Worm (Caenorhabditis elegans): ENCODE measurements around the gene tat-2.

The tat-2 gene

DNA sequence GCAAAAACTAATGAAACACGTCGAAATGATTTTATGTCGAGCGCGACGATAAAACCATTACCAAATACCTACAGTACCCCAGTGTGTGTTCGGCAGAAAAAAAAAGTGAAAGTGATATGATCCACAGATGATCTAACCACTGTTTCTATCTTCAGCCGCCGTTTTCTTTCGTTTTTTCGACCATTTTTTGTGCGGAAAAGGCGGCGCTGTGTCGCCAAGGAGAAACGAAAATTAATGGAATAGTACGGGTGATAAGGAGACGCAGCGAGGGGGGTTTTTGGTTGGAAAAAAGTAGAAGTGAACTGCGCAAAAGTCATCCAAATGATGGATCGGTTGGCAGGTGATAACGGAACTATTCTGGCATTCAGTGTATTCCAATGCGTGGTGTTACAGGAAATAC, 51.6 kb downstream of the tat-2 start:
- TF ChIP-seq vab-7 (GFP tag; IDR thresholded peaks at IDR 0.05) (no peak), lin-38 (GFP tag; IDR thresholded peaks at IDR 0.05) (no peak), zip-11 (GFP tag; IDR thresholded peaks at IDR 0.05) (no peak), mep-1 (tag; optimal IDR thresholded peaks at IDR 0.05) (no peak), zag-1 (tag; optimal IDR thresholded peaks at IDR 0.05) (no peak), madf-5 (GFP tag; IDR thresholded peaks at IDR 0.05) (no peak), nhr-28 (tag; optimal IDR thresholded peaks at IDR 0.05) (peak; percentile 12), cey-2 (tag; optimal IDR thresholded peaks at IDR 0.05; ENCODE audit: borderline replicate concordance, insufficient read depth) (peak; percentile 48), mes-2 (tag; optimal IDR thresholded peaks at IDR 0.05; ENCODE audit: poor library complexity, severe bottlenecking) (no peak), nhr-77 (tag; optimal IDR thresholded peaks at IDR 0.05) (no peak), T26A8.4 (GFP tag; IDR thresholded peaks at IDR 0.05) (no peak), tra-1 (GFP tag; IDR thresholded peaks at IDR 0.05) (0 out of 2 replicates have a peak, but pooled peaks have one; percentile 44), Y105C5A.15 (GFP tag; IDR thresholded peaks at IDR 0.05) (no peak), mxl-3 (GFP tag; optimal IDR thresholded peaks at IDR 0.05) (peak; percentile 8), nhr-48 (tag; optimal IDR thresholded peaks at IDR 0.05) (peak; percentile 29), hlh-11 (tag; optimal IDR thresholded peaks at IDR 0.05) (peak; percentile 37), skn-1 (tag; optimal IDR thresholded peaks at IDR 0.05) (no peak), nhr-25 (tag; optimal IDR thresholded peaks at IDR 0.05; ENCODE audit: borderline replicate concordance, insufficient read depth) (no peak)

ce11 chrIV:4789445-4789844, 57.2 kb downstream of the tat-2 start, which contains the start of gene R11E3.1:
Gene R11E3.1 (plus strand): TSS chrIV:4789745.
- TF ChIP-seq mxl-3 (GFP tag; optimal IDR thresholded peaks at IDR 0.05): no peak
- no peak for TF ChIP-seq fkh-10 (GFP tag; optimal IDR thresholded peaks at IDR 0.05)
- no peak for TF ChIP-seq lin-39 (tag; optimal IDR thresholded peaks at IDR 0.05)
- no peak for TF ChIP-seq ctbp-1 (GFP tag; IDR thresholded peaks at IDR 0.05)

- TF ChIP-seq nhr-237 (tag; optimal IDR thresholded peaks at IDR 0.05) (no peak), Y48G9A.11 (GFP tag; IDR thresholded peaks at IDR 0.05) (no peak), zfp-3 (GFP tag; conservative IDR thresholded peaks at IDR 0.05) (no peak), nhr-77 (tag; optimal IDR thresholded peaks at IDR 0.05) (peak; percentile 83), ztf-11 (tag; optimal IDR thresholded peaks at IDR 0.05) (no peak), dpl-1 (GFP tag; optimal IDR thresholded peaks at IDR 0.05) (no peak), dve-1 (tag; optimal IDR thresholded peaks at IDR 0.05; ENCODE audit: insufficient read depth) (peak; percentile 81), hlh-30 (tag; optimal IDR thresholded peaks at IDR 0.05; ENCODE audit: insufficient read depth) (peak; percentile 67), snpc-1.2 (GFP tag; IDR thresholded peaks at IDR 0.05) (no peak), dmd-8 (GFP tag; IDR thresholded peaks at IDR 0.05) (no peak), vab-7 (GFP tag; IDR thresholded peaks at IDR 0.05) (no peak), cey-2 (tag; optimal IDR thresholded peaks at IDR 0.05; ENCODE audit: borderline replicate concordance, insufficient read depth) (no peak), ceh-28 (tag; optimal IDR thresholded peaks at IDR 0.05) (no peak), gei-8 (GFP tag; optimal IDR thresholded peaks at IDR 0.05) (no peak), daf-12 (tag; optimal IDR thresholded peaks at IDR 0.05) (no peak), Y75B8A.6 (GFP tag; IDR thresholded peaks at IDR 0.05) (no peak), ZK546.5 (tag; optimal IDR thresholded peaks at IDR 0.05) (no peak), nhr-28 (tag; optimal IDR thresholded peaks at IDR 0.05) (peak; percentile 98), mep-1 (tag; optimal IDR thresholded peaks at IDR 0.05) (peak; percentile 45), daf-8 (GFP tag; IDR thresholded peaks at IDR 0.05) (no peak), fkh-10 (GFP tag; optimal IDR thresholded peaks at IDR 0.05) (no peak), nhr-11 (tag; optimal IDR thresholded peaks at IDR 0.05) (no peak), unc-62 (GFP tag; optimal IDR thresholded peaks at IDR 0.05 in 1 of 2) (peak in 1 of 2 experiments; percentile 92), unc-62 (tag; optimal IDR thresholded peaks at IDR 0.05) (no peak), nhr-6 (tag; optimal IDR thresholded peaks at IDR 0.05) (no peak), tag-97 (GFP tag; IDR thresholded peaks at IDR 0.05) (no peak), F10B5.3 (tag; optimal IDR thresholded peaks at IDR 0.05) (no peak), F44E2.7 (GFP tag; IDR thresholded peaks at IDR 0.05) (no peak), mes-2 (tag; optimal IDR thresholded peaks at IDR 0.05; ENCODE audit: poor library complexity, severe bottlenecking) (peak; percentile 35), F49E8.2 (tag; optimal IDR thresholded peaks at IDR 0.05; ENCODE audit: borderline replicate concordance) (no peak), zag-1 (tag; optimal IDR thresholded peaks at IDR 0.05) (no peak), fos-1 (tag; optimal IDR thresholded peaks at IDR 0.05) (no peak), spr-3 (GFP tag; optimal IDR thresholded peaks at IDR 0.05) (no peak), aha-1 (tag) (no peak), mdt-29 (GFP tag; IDR thresholded peaks at IDR 0.05) (no peak)
These were observed 58.4 kb downstream of the tat-2 start, which contains the start of gene nhr-104 for ce11 chrIV:4788332-4788731. Gene nhr-104 (minus strand): TSS chrIV:4788692.
